Worm (Caenorhabditis elegans) whole organism, midembryonic: ENCODE measurements around the gene K09H11.15.

Experiments used
- T22C8.4 ChIP-seq: fragments of 200-800 bp; sonication (Bioruptor generic); IDR thresholded peaks from 2 replicates; pipeline ENCODE4 v1.3.6; 2022; ENCODE audit warnings: missing genetic modification characterization, missing compliant biosample characterization
- klf-2 ChIP-seq: fragments of 200-800 bp; sonication (Bioruptor generic); conservative IDR thresholded peaks from 2 replicates; pipeline ENCODE4 v1.3.6; 2022; ENCODE audit warnings: missing genetic modification reagents, missing genetic modification characterization, missing compliant biosample characterization
- tab-1 ChIP-seq: fragments of 200-800 bp; sonication (Bioruptor generic); IDR thresholded peaks from 2 replicates; pipeline ENCODE4 v1.3.6; 2022; ENCODE audit warnings: missing genetic modification characterization, missing compliant biosample characterization
- ztf-29 ChIP-seq: fragments of 200-800 bp; sonication (Bioruptor generic); IDR thresholded peaks from 2 replicates; pipeline ENCODE4 v1.3.6; 2022; ENCODE audit warnings: missing genetic modification reagents, missing genetic modification characterization, missing compliant biosample characterization

DNA sequence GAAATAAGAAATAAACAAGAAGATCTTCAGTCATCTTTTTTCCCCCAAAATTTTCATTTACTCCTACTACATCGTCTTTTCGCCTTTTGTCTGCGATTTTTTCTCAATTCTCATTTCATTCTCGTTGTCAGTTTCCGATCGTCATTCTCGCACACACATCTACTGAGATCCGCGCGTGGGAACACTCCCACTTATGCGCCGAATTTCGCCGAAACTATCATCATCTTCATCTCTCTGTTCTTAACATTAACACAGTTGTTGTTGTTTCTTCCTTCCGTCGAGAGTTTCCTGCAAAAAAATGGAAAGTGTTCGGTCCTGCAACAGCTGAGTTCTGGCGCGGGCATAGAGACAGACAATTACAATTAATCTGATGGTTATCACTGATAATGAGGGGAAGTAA, 33.1 kb downstream of the K09H11.15 start:
- TF ChIP-seq klf-2 (GFP tag; lab: Robert Waterston, UW) = no peak
- no peak for TF ChIP-seq T22C8.4 (GFP tag; lab: Robert Waterston, UW)
- TF ChIP-seq ztf-29 (GFP tag; lab: Robert Waterston, UW) = no peak
- TF ChIP-seq tab-1 (GFP tag; lab: Robert Waterston, UW) = no peak
